Worm (Caenorhabditis elegans): ENCODE results near the gene C01C4.3.

C01C4.3 gene

ce11 chrX:3711581-3712101 lies 14.9 kb downstream of the C01C4.3 start:
- TF ChIP-seq irx-1 (tag; optimal IDR thresholded peaks at IDR 0.05) (no peak), dsc-1 (tag; optimal IDR thresholded peaks at IDR 0.05) (peak; percentile 99), nhr-85 (tag) (peak; percentile 34), unc-130 (tag; optimal IDR thresholded peaks at IDR 0.05) (no peak), lin-14 (GFP tag; optimal IDR thresholded peaks at IDR 0.05) (peak; percentile 40), fkh-4 (tag; optimal IDR thresholded peaks at IDR 0.05; ENCODE audit: borderline replicate concordance) (peak; percentile 95), nhr-71 (tag; optimal IDR thresholded peaks at IDR 0.05) (peak; percentile 59), rnt-1 (tag; optimal IDR thresholded peaks at IDR 0.05) (peak; percentile 30)

ce11 chrX:3714797-3715196 lies 18.1 kb downstream of the C01C4.3 start, which contains the start of gene C01C4.2:
C01C4.2 (plus strand) TSS chrX:3715097.
- TF ChIP-seq ets-5 (GFP tag; IDR thresholded peaks at IDR 0.05): no peak
- TF ChIP-seq xbp-1 (tag; optimal IDR thresholded peaks at IDR 0.05): no peak
- TF ChIP-seq efl-1 (optimal IDR thresholded peaks at IDR 0.05): no peak
- no peak for TF ChIP-seq efl-1 (GFP tag; optimal IDR thresholded peaks at IDR 0.05 in 1 of 2)
- TF ChIP-seq nhr-19 (GFP tag; conservative IDR thresholded peaks at IDR 0.05): no peak
- no peak for TF ChIP-seq lir-3 (tag; optimal IDR thresholded peaks at IDR 0.05; ENCODE audit: poor library complexity)

DNA sequence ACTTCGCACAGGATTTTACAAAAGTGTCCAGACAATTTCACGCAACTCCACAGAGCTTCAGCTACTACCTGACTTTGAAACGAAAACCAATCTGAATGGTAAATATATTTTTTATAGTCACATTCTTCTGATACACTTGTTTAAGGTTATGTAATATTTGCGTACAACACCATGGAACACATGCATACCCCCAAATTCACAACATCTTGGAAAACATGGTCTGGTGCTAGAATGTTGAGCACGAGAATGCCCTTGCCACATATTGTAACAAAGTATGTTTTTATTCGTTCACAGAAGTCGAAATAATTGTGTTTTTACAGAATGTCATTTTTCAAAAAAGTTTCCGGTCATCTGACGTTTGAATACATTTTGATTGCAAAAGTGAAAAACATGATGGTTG lies 19.1 kb downstream of the C01C4.3 start:
- TF ChIP-seq nhr-19 (GFP tag; conservative IDR thresholded peaks at IDR 0.05) (no peak), ceh-63 (GFP tag; optimal IDR thresholded peaks at IDR 0.05) (no peak), skn-1 (tag; optimal IDR thresholded peaks at IDR 0.05) (no peak), ceh-90 (tag; optimal IDR thresholded peaks at IDR 0.05) (no peak), nhr-47 (tag; optimal IDR thresholded peaks at IDR 0.05) (no peak), aly-2 (tag; optimal IDR thresholded peaks at IDR 0.05) (no peak), ztf-4 (tag; optimal IDR thresholded peaks at IDR 0.05) (no peak), jun-1 (tag; optimal IDR thresholded peaks at IDR 0.05) (no peak), F16B12.6 (tag; optimal IDR thresholded peaks at IDR 0.05) (no peak), egl-13 (tag; optimal IDR thresholded peaks at IDR 0.05) (no peak), Y116A8C.19 (tag; optimal IDR thresholded peaks at IDR 0.05; ENCODE audit: borderline replicate concordance) (no peak), alr-1 (tag; optimal IDR thresholded peaks at IDR 0.05; ENCODE audit: borderline replicate concordance) (no peak), irx-1 (tag; optimal IDR thresholded peaks at IDR 0.05) (no peak), lin-15B (tag; optimal IDR thresholded peaks at IDR 0.05) (no peak), fkh-10 (GFP tag; optimal IDR thresholded peaks at IDR 0.05) (no peak)

- TF ChIP-seq dsc-1 (tag; optimal IDR thresholded peaks at IDR 0.05): peak; percentile 86
- TF ChIP-seq unc-86 (tag; optimal IDR thresholded peaks at IDR 0.05): no peak
- TF ChIP-seq lin-13 (GFP tag; optimal IDR thresholded peaks at IDR 0.05): no peak
- no peak for TF ChIP-seq nhr-28 (tag; optimal IDR thresholded peaks at IDR 0.05)
- TF ChIP-seq zip-4 (GFP tag; optimal IDR thresholded peaks at IDR 0.05): no peak
- peak; percentile 72 for TF ChIP-seq ceh-8 (GFP tag; optimal IDR thresholded peaks at IDR 0.05)
- no peak for TF ChIP-seq C04F5.9 (tag; optimal IDR thresholded peaks at IDR 0.05)
- no peak for TF ChIP-seq dpl-1 (GFP tag; optimal IDR thresholded peaks at IDR 0.05)
These were observed 28.7 kb downstream of the C01C4.3 start for ce11 chrX:3725437-3725836.

- TF ChIP-seq zip-4 (GFP tag; optimal IDR thresholded peaks at IDR 0.05): no peak
- no peak for TF ChIP-seq elt-2 (tag; optimal IDR thresholded peaks at IDR 0.05)
- no peak for TF ChIP-seq ces-1 (GFP tag; optimal IDR thresholded peaks at IDR 0.05)
- TF ChIP-seq mdl-1 (tag; optimal IDR thresholded peaks at IDR 0.05): no peak
These were observed 30.6 kb downstream of the C01C4.3 start, which contains the start of gene nlp-1 for ce11 chrX:3727274-3727673. nlp-1 (plus strand) TSS chrX:3727574.
